Fruit fly (Drosophila melanogaster) whole organism, pupa: ENCODE measurements around the gene CG43095.

Experiments used
- CG12605 ChIP-seq: fragments of 200-800 bp; sonication (Bioruptor generic); IDR thresholded peaks from 2 replicates; pipeline ENCODE4 v1.3.6; 2022; ENCODE audit warnings: missing biosample characterization, missing genetic modification characterization
- CG14655 ChIP-seq: fragments of 200-800 bp; sonication (Bioruptor generic); optimal IDR thresholded peaks from 3 replicates; lab custom pipeline; 2017; ENCODE audit warnings: mild to moderate bottlenecking, missing biosample characterization, missing genetic modification reagents, missing genetic modification characterization
- CG8159 ChIP-seq: fragments of 200-800 bp; sonication (Bioruptor generic); optimal IDR thresholded peaks from 3 replicates; lab custom pipeline; 2018; ENCODE audit warnings: missing biosample characterization, mild to moderate bottlenecking, missing genetic modification characterization, moderate library complexity
- CG9948 ChIP-seq: fragments of 200-800 bp; sonication (Bioruptor generic); optimal IDR thresholded peaks from 2 replicates; lab custom pipeline; 2018; ENCODE audit warnings: missing biosample characterization, mild to moderate bottlenecking, missing genetic modification characterization, moderate library complexity
- D1 ChIP-seq: fragments of 200-800 bp; sonication (Bioruptor generic); optimal IDR thresholded peaks from 2 replicates; lab custom pipeline; 2018; ENCODE audit warnings: missing biosample characterization, mild to moderate bottlenecking, missing genetic modification characterization, moderate library complexity
- EcR ChIP-seq: fragments of 200-800 bp; sonication (Bioruptor generic); optimal IDR thresholded peaks from 3 replicates; lab custom pipeline; 2019; ENCODE audit warnings: missing biosample characterization, missing genetic modification characterization, mild to moderate bottlenecking, moderate library complexity, missing genetic modification reagents
- Ets98B ChIP-seq: fragments of 200-800 bp; sonication (Bioruptor generic); IDR thresholded peaks from 2 replicates; pipeline ENCODE4 v1.3.6; 2022; ENCODE audit warnings: missing biosample characterization, missing genetic modification characterization
- Pif1A ChIP-seq: fragments of 200-800 bp; sonication (Bioruptor generic); optimal IDR thresholded peaks from 3 replicates; lab custom pipeline; 2016; ENCODE audit warnings: missing biosample characterization, missing genetic modification characterization
- Pif1B ChIP-seq: fragments of 200-800 bp; sonication (Bioruptor generic); optimal IDR thresholded peaks from 3 replicates; lab custom pipeline; 2016; ENCODE audit warnings: missing biosample characterization, missing genetic modification characterization
- fd96Ca ChIP-seq: fragments of 200-800 bp; sonication (Bioruptor generic); IDR thresholded peaks from 3 replicates; pipeline ENCODE4 v1.3.6; 2022; ENCODE audit warnings: missing biosample characterization, missing genetic modification characterization
- gl ChIP-seq: fragments of 200-800 bp; sonication (Bioruptor generic); optimal IDR thresholded peaks from 2 replicates; lab custom pipeline; 2018; ENCODE audit warnings: missing biosample characterization, mild to moderate bottlenecking, missing genetic modification characterization

dm6 chr3R:22751698-22752097, 19.9 kb downstream of the CG43095 start:
- TF ChIP-seq gl (tag; lab: Kevin White, UChicago) (no peak), fd96Ca (GFP tag; lab: Robert Waterston, UW) (no peak), CG14655 (GFP tag; lab: Kevin White, UChicago) (no peak), Ets98B (GFP tag; lab: Robert Waterston, UW) (no peak), EcR (GFP tag; lab: Kevin White, UChicago) (no peak), CG8159 (tag; lab: Kevin White, UChicago) (no peak), Pif1A (GFP tag; lab: Kevin White, UChicago) (no peak), CG9948 (no peak), CG12605 (GFP tag; lab: Robert Waterston, UW) (no peak), Pif1B (GFP tag; lab: Kevin White, UChicago) (no peak), D1 (tag; lab: Kevin White, UChicago) (no peak)
